Worm (Caenorhabditis elegans) whole organism, late embryonic: ENCODE data around the gene ZK1290.1.

Experiments
- K02D7.2 ChIP-seq: sonication (generic microtip); optimal IDR thresholded peaks from 2 replicates; lab custom pipeline; 2017; ENCODE audit warnings: mild to moderate bottlenecking, missing genetic modification characterization, missing compliant biosample characterization
- T23F11.4 ChIP-seq: fragments of 200-800 bp; sonication (Bioruptor generic); optimal IDR thresholded peaks from 2 replicates; lab custom pipeline; 2018; ENCODE audit warnings: mild to moderate bottlenecking, missing genetic modification characterization, missing compliant biosample characterization
- ceh-24 ChIP-seq: sonication (generic microtip); optimal IDR thresholded peaks from 2 replicates; lab custom pipeline; 2016; ENCODE audit warnings: mild to moderate bottlenecking, missing genetic modification characterization, missing compliant biosample characterization
- ceh-6 ChIP-seq: fragments of 200-800 bp; sonication (Bioruptor generic); optimal IDR thresholded peaks from 2 replicates; lab custom pipeline; 2018; ENCODE audit warnings: mild to moderate bottlenecking, missing genetic modification characterization, missing compliant biosample characterization
- elt-2 ChIP-seq: sonication (generic microtip); optimal IDR thresholded peaks from 2 replicates; lab custom pipeline; 2016; ENCODE audit warnings: missing genetic modification reagents, missing genetic modification characterization, missing compliant biosample characterization
- fkh-10 ChIP-seq: fragments of 150-350 bp; optimal IDR thresholded peaks from 2 replicates; lab custom pipeline; 2014; ENCODE audit warnings: missing biosample characterization, missing genetic modification reagents, missing genetic modification characterization
- hlh-30 ChIP-seq: sonication (generic microtip); optimal IDR thresholded peaks from 2 replicates; lab custom pipeline; 2017; ENCODE audit warnings: antibody characterized with exemption, missing genetic modification characterization, missing compliant biosample characterization; ENCODE audit not compliant: insufficient read depth
- nfya-1 ChIP-seq: sonication (generic microtip); optimal IDR thresholded peaks from 2 replicates; lab custom pipeline; 2017; ENCODE audit warnings: missing genetic modification characterization, mild to moderate bottlenecking, missing compliant biosample characterization, antibody characterized with exemption, moderate library complexity
- pat-9 ChIP-seq: fragments of 200-800 bp; sonication (Bioruptor generic); optimal IDR thresholded peaks from 2 replicates; lab custom pipeline; 2018; ENCODE audit warnings: mild to moderate bottlenecking, missing genetic modification characterization, moderate library complexity, missing compliant biosample characterization
- ref-2 ChIP-seq: sonication (generic microtip); optimal IDR thresholded peaks from 2 replicates; lab custom pipeline; 2016; ENCODE audit warnings: missing genetic modification characterization, missing compliant biosample characterization
- tbx-2 ChIP-seq: sonication (generic microtip); optimal IDR thresholded peaks from 2 replicates; lab custom pipeline; 2016; ENCODE audit warnings: missing genetic modification characterization, missing compliant biosample characterization

- TF ChIP-seq T23F11.4 = no peak
- TF ChIP-seq tbx-2 (tag; lab: Kevin White, UChicago) = no peak
- TF ChIP-seq ceh-6 (GFP tag; lab: Kevin White, UChicago) = no peak
- no peak for TF ChIP-seq pat-9
- TF ChIP-seq ceh-24 = no peak
- TF ChIP-seq hlh-30 (tag; lab: Kevin White, UChicago) = no peak
- no peak for TF ChIP-seq fkh-10 (GFP tag; lab: Kevin White, UChicago)
- no peak for TF ChIP-seq ref-2 (tag; lab: Kevin White, UChicago)
- TF ChIP-seq elt-2 = no peak
- TF ChIP-seq K02D7.2 (tag; lab: Kevin White, UChicago) = no peak
- no peak for TF ChIP-seq nfya-1 (tag; lab: Kevin White, UChicago)
These were observed 8.7 kb downstream of the ZK1290.1 start, which contains the start of gene F35D2.3 for ce11 chrII:7570305-7570704.
